Worm (Caenorhabditis elegans) whole organism, L2 larva: Measurements from ENCODE around the gene elo-5.

Experiments used
- dmd-4 ChIP-seq: sonication (generic microtip); optimal IDR thresholded peaks from 2 replicates; lab custom pipeline; 2017; ENCODE audit warnings: missing biosample characterization, missing genetic modification characterization
- elt-1 ChIP-seq: fragments of 150-350 bp; optimal IDR thresholded peaks from 2 replicates; lab custom pipeline; 2014; ENCODE audit warnings: missing biosample characterization, missing genetic modification characterization
- elt-3 ChIP-seq: sonication (generic microtip); optimal IDR thresholded peaks from 2 replicates; lab custom pipeline; 2017; ENCODE audit warnings: missing biosample characterization, missing genetic modification characterization
- lin-11 ChIP-seq: fragments of 150-350 bp; sonication (generic microtip); optimal IDR thresholded peaks from 2 replicates; lab custom pipeline; 2014; ENCODE audit warnings: missing biosample characterization, missing genetic modification characterization, inconsistent platforms, mixed read lengths
- unc-62 ChIP-seq: fragments of 150-350 bp; optimal IDR thresholded peaks from 2 replicates; lab custom pipeline; 2014; ENCODE audit warnings: missing biosample characterization, missing genetic modification reagents, missing genetic modification characterization

- TF ChIP-seq elt-3 (no peak), unc-62 (no peak), elt-1 (no peak), dmd-4 (no peak), lin-11 (tag; lab: Kevin White, UChicago) (no peak)
Measured at ce11 chrIV:5411641-5412337, 34.9 kb upstream of the elo-5 start, which contains the start of gene ZK616.8.
